Fruit fly (Drosophila melanogaster): ENCODE results near the gene CG8475.

CG8475 gene

dm6 chr2L:8212666-8213270 lies 16.1 kb upstream of the CG8475 start, which contains the start of the genes CG8372 and CG8360 (continued):
- TF ChIP-seq Nf-YA (GFP tag; IDR thresholded peaks at IDR 0.05) (peak; percentile 97), grn (GFP tag; optimal IDR thresholded peaks at IDR 0.05) (peak; percentile 92), CG12942 (GFP tag; optimal IDR thresholded peaks at IDR 0.05) (peak; percentile 99), Bgb (GFP tag; IDR thresholded peaks at IDR 0.05; ENCODE audit: partially characterized antibody) (peak; percentile 33; the same call in 1 of the 2 replicates), ase (GFP tag; IDR thresholded peaks at IDR 0.05) (peak; percentile 99), hth (optimal IDR thresholded peaks at IDR 0.05) (no peak), CG8089 (GFP tag; optimal IDR thresholded peaks at IDR 0.05) (peak; percentile 99), CG8281 (tag; optimal IDR thresholded peaks at IDR 0.05) (peak; percentile 91), Xbp1 (GFP tag; optimal IDR thresholded peaks at IDR 0.05) (peak; percentile 100), GATAe (GFP tag; conservative IDR thresholded peaks at IDR 0.05) (peak; percentile 98), usp (GFP tag; optimal IDR thresholded peaks at IDR 0.05) (no peak), insv (GFP tag; optimal IDR thresholded peaks at IDR 0.05) (peak; percentile 61 to 77), CG13123 (GFP tag; optimal IDR thresholded peaks at IDR 0.05) (peak; percentile 98), en (GFP tag; optimal IDR thresholded peaks at IDR 0.05) (peak; percentile 97), CG10959 (GFP tag; IDR thresholded peaks at IDR 0.05) (peak; percentile 97), CG4328 (GFP tag; optimal IDR thresholded peaks at IDR 0.05) (peak; percentile 97), CG10321 (GFP tag; IDR thresholded peaks at IDR 0.05) (peak; percentile 88), rib (GFP tag; IDR thresholded peaks at IDR 0.05) (peak; percentile 99), Ets97D (GFP tag; optimal IDR thresholded peaks at IDR 0.05) (peak; percentile 96), CG12659 (GFP tag; optimal IDR thresholded peaks at IDR 0.05) (peak; percentile 99), CG30020 (tag; optimal IDR thresholded peaks at IDR 0.05) (peak; percentile 87), mirr (GFP tag; optimal IDR thresholded peaks at IDR 0.05) (peak; percentile 99), fd96Cb (tag; optimal IDR thresholded peaks at IDR 0.05) (peak; percentile 98), bcd (GFP tag; optimal IDR thresholded peaks at IDR 0.05) (peak; percentile 99), CG8765 (GFP tag; IDR thresholded peaks at IDR 0.05) (peak; percentile 99), CG6689 (GFP tag; IDR thresholded peaks at IDR 0.05) (peak; percentile 99), bowl (GFP tag; IDR thresholded peaks at IDR 0.05) (peak; percentile 97), Lpt (GFP tag; optimal IDR thresholded peaks at IDR 0.05) (no peak), crc (GFP tag; optimal IDR thresholded peaks at IDR 0.05) (peak; percentile 99), Xrp1 (GFP tag; IDR thresholded peaks at IDR 0.05) (peak; percentile 100), CG4424 (GFP tag; optimal IDR thresholded peaks at IDR 0.05) (peak; percentile 99), CG13624 (GFP tag; optimal IDR thresholded peaks at IDR 0.05) (peak; percentile 99), vvl (GFP tag; IDR thresholded peaks at IDR 0.05) (peak; percentile 100), hb (GFP tag; IDR thresholded peaks at IDR 0.05; ENCODE audit: partially characterized antibody) (0 out of 3 replicates have a peak, but pooled peaks have one; percentile 31), Ravus (GFP tag; IDR thresholded peaks at IDR 0.05) (peak; percentile 93), Hmx (GFP tag; optimal IDR thresholded peaks at IDR 0.05) (peak; percentile 97), Dek (tag; optimal IDR thresholded peaks at IDR 0.05) (peak; percentile 98), sisA (GFP tag; IDR thresholded peaks at IDR 0.05) (peak; percentile 99), CG6654 (GFP tag; optimal IDR thresholded peaks at IDR 0.05) (peak; percentile 93), prd (optimal IDR thresholded peaks at IDR 0.05) (no peak), prd (GFP tag; IDR thresholded peaks at IDR 0.05) (peak; percentile 100), cg (GFP tag; optimal IDR thresholded peaks at IDR 0.05) (peak; percentile 8), lmd (GFP tag; IDR thresholded peaks at IDR 0.05) (peak; percentile 99), NK7.1 (GFP tag; optimal IDR thresholded peaks at IDR 0.05) (peak; percentile 98), CG12744 (GFP tag; optimal IDR thresholded peaks at IDR 0.05) (peak; percentile 97), Ada2b (GFP tag; IDR thresholded peaks at IDR 0.05) (peak; percentile 99), Med (GFP tag) (peak; percentile 100), Poxn (GFP tag; IDR thresholded peaks at IDR 0.05) (peak; percentile 91), CG6765 (GFP tag; optimal IDR thresholded peaks at IDR 0.05) (peak; percentile 97), Elba2 (GFP tag; optimal IDR thresholded peaks at IDR 0.05) (peak; percentile 99), bsh (GFP tag; optimal IDR thresholded peaks at IDR 0.05) (peak; percentile 98 to 99), H15 (GFP tag; IDR thresholded peaks at IDR 0.05) (peak; percentile 99)
